Worm (Caenorhabditis elegans) whole organism, L2 larva: Measurements from ENCODE around the gene F21C10.6.
A peak's percentile ranks its signal among the peaks of the same experiment; 100 is the strongest.

Experiments
- R02D3.7 ChIP-seq: fragments of 150-350 bp; optimal IDR thresholded peaks from 2 replicates; lab custom pipeline; 2014; ENCODE audit warnings: missing biosample characterization, missing genetic modification characterization
- ama-1 ChIP-seq: fragments of 150-350 bp; optimal IDR thresholded peaks from 2 replicates; lab custom pipeline; 2018; ENCODE audit warnings: inconsistent platforms
- egl-27 ChIP-seq: sonication (generic microtip); optimal IDR thresholded peaks from 3 replicates; lab custom pipeline; 2017; ENCODE audit warnings: missing biosample characterization, missing genetic modification reagents, missing genetic modification characterization
- elt-1 ChIP-seq: fragments of 150-350 bp; optimal IDR thresholded peaks from 2 replicates; lab custom pipeline; 2014; ENCODE audit warnings: missing biosample characterization, missing genetic modification characterization
- elt-3 ChIP-seq: sonication (generic microtip); optimal IDR thresholded peaks from 2 replicates; lab custom pipeline; 2017; ENCODE audit warnings: missing biosample characterization, missing genetic modification characterization
- fos-1 ChIP-seq: fragments of 150-350 bp; optimal IDR thresholded peaks from 2 replicates; lab custom pipeline; 2014; ENCODE audit warnings: missing biosample characterization, missing genetic modification characterization
- skn-1 ChIP-seq: sonication (generic microtip); optimal IDR thresholded peaks from 2 replicates; lab custom pipeline; 2017; ENCODE audit warnings: missing biosample characterization, missing genetic modification characterization
- snpc-4 ChIP-seq: fragments of 150-350 bp; optimal IDR thresholded peaks from 2 replicates; lab custom pipeline; 2014; ENCODE audit warnings: missing biosample characterization, missing genetic modification characterization
- unc-55 ChIP-seq: fragments of 150-350 bp; sonication (generic microtip); optimal IDR thresholded peaks from 3 replicates; lab custom pipeline; 2014; ENCODE audit warnings: missing biosample characterization, missing genetic modification reagents, missing genetic modification characterization
- ztf-11 ChIP-seq: sonication (generic microtip); optimal IDR thresholded peaks from 2 replicates; lab custom pipeline; 2017; ENCODE audit warnings: missing biosample characterization, missing genetic modification characterization

DNA sequence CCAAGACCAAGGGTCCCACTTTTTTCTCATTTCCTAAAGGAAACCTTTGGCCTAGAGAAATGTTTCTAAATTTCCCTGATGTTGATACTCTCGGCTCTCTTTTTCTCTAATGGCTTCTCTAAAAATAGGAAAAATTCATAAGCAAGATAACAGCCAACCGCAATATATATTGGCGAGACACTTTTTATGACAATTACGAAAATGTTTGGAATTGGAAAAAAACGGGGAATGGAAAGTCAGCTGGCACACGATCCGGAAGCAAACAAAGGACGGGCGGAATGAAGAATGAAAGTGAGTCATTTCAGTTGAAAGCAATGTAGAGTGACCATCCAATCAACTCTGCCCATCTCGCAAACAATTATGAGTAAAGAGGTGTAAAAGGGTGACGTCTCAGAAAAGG lies 42.9 kb upstream of the F21C10.6 start:
- TF ChIP-seq snpc-4 (tag; lab: Kevin White, UChicago) (no peak), ama-1 (no peak), ztf-11 (tag; lab: Kevin White, UChicago) (no peak), unc-55 (no peak), R02D3.7 (tag; lab: Kevin White, UChicago) (no peak), elt-3 (tag; lab: Kevin White, UChicago) (no peak), elt-1 (tag; lab: Kevin White, UChicago) (no peak), skn-1 (tag; lab: Kevin White, UChicago) (no peak), fos-1 (tag; lab: Kevin White, UChicago) (peak; percentile 61), egl-27 (tag; lab: Kevin White, UChicago) (no peak)
